Fruit fly (Drosophila melanogaster) whole organism, adult: ENCODE data around the gene dob.

ENCODE experiments used
- CG11617 ChIP-seq: fragments of 200-800 bp; sonication (Bioruptor generic); optimal IDR thresholded peaks from 2 replicates; lab custom pipeline; 2017; ENCODE audit warnings: mild to moderate bottlenecking, missing biosample characterization, missing genetic modification reagents, missing genetic modification characterization
- CG12768 ChIP-seq: fragments of 200-800 bp; sonication (Bioruptor generic); optimal IDR thresholded peaks from 2 replicates; lab custom pipeline; 2017; ENCODE audit warnings: missing biosample characterization, missing genetic modification characterization, mild to moderate bottlenecking, moderate library complexity, missing genetic modification reagents
- CG1620 ChIP-seq: fragments of 200-800 bp; sonication (Bioruptor generic); optimal IDR thresholded peaks from 2 replicates; lab custom pipeline; 2016; ENCODE audit warnings: missing biosample characterization, missing genetic modification characterization
- CG5204 ChIP-seq: fragments of 200-800 bp; sonication (Bioruptor generic); optimal IDR thresholded peaks from 2 replicates; lab custom pipeline; 2016; ENCODE audit warnings: missing biosample characterization, missing genetic modification characterization
- CG7045 ChIP-seq: fragments of 200-800 bp; sonication (Bioruptor generic); optimal IDR thresholded peaks from 2 replicates; lab custom pipeline; 2017; ENCODE audit warnings: missing biosample characterization, mild to moderate bottlenecking, missing genetic modification characterization
- Hr96 ChIP-seq: fragments of 200-800 bp; sonication (Bioruptor generic); optimal IDR thresholded peaks from 2 replicates; lab custom pipeline; 2016; ENCODE audit warnings: missing biosample characterization, missing genetic modification characterization
- kay ChIP-seq: fragments of 200-800 bp; sonication (Bioruptor generic); peaks from one replicate; lab custom pipeline; 2016; ENCODE audit warnings: missing biosample characterization, missing genetic modification characterization, borderline replicate concordance
- ovo ChIP-seq: fragments of 200-800 bp; sonication (Bioruptor generic); optimal IDR thresholded peaks from 2 replicates; lab custom pipeline; 2016; ENCODE audit warnings: missing biosample characterization, missing genetic modification characterization
- pad ChIP-seq: fragments of 200-800 bp; sonication (Bioruptor generic); optimal IDR thresholded peaks from 3 replicates; lab custom pipeline; 2017; ENCODE audit warnings: missing biosample characterization, missing genetic modification characterization, mild to moderate bottlenecking, moderate library complexity, missing genetic modification reagents

DNA sequence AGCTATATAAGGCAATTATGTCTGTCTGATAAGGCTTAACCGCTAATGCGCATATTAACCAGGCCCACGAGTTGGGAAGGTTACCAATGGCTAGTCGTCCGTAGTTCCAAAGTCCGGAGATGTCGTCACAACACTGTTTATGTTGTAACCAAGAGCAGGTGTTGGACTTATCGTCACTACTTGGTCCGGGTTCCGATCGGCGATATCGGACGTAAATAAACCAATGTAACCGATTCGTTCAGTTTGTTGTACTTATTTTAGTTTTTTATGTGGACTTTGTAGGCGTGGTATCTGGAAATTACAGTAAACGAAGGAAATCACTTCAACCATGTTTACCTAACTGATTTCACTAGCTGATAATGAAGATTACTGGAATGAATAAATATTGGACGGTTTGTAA, 11.6 kb downstream of the dob start:
- TF ChIP-seq pad (no peak), kay (GFP tag; lab: Kevin White, UChicago) (peak; percentile 73), CG7045 (GFP tag; lab: Kevin White, UChicago) (no peak), CG1620 (GFP tag; lab: Kevin White, UChicago) (no peak), CG12768 (GFP tag; lab: Kevin White, UChicago) (no peak), CG11617 (no peak), ovo (GFP tag; lab: Kevin White, UChicago) (peak; percentile 88), CG5204 (no peak), Hr96 (GFP tag; lab: Kevin White, UChicago) (peak; percentile 8)
